Worm (Caenorhabditis elegans) whole organism, late embryonic: ENCODE results near the gene fox-1.

Source experiments
- ceh-6 ChIP-seq: fragments of 200-800 bp; sonication (Bioruptor generic); optimal IDR thresholded peaks from 2 replicates; lab custom pipeline; 2018; ENCODE audit warnings: mild to moderate bottlenecking, missing genetic modification characterization, missing compliant biosample characterization
- unc-86 ChIP-seq: sonication (generic microtip); optimal IDR thresholded peaks from 2 replicates; lab custom pipeline; 2016; ENCODE audit warnings: missing genetic modification characterization, missing compliant biosample characterization

- TF ChIP-seq unc-86 (tag; lab: Kevin White, UChicago), result no peak
- no peak for TF ChIP-seq ceh-6 (GFP tag; lab: Kevin White, UChicago)
Observed at ce11 chrX:2473618-2474017, 13.9 kb upstream of the fox-1 start, which contains the start of gene R04B3.2.
